Fruit fly (Drosophila melanogaster): ENCODE data around the gene cv-d.
"Not testable (repeated sequence)": the region's sequence is repeated elsewhere in the genome, so short reads cannot be mapped to it uniquely, and the experiment has no call there.

dm6 chr3R:15901097-15901709, 47.8 kb upstream of the cv-d start:
- not testable (repeated sequence) for TF ChIP-seq pan, CG8478 (optimal IDR thresholded peaks at IDR 0.05)

Data from whole organism.